Fruit fly (Drosophila melanogaster) whole organism: Measurements from ENCODE around the gene CG8907.

Experiments used
- CG8478 ChIP-seq: fragments of >200 bp; optimal IDR thresholded peaks from 2 replicates; lab custom pipeline; 2018; ENCODE audit warnings: inconsistent platforms
- psq ChIP-seq: fragments of >200 bp; optimal IDR thresholded peaks from 2 replicates; lab custom pipeline; 2017

dm6 chr3R:17028393-17028792 is 20.3 kb downstream of the CG8907 start, which contains the start of gene CG5225:
- TF ChIP-seq psq (lab: Kevin White, UChicago) = no peak
- no peak for TF ChIP-seq CG8478 (lab: Kevin White, UChicago)
